Worm (Caenorhabditis elegans): ENCODE data around the gene F23B12.7.

Gene F23B12.7

ce11 chrV:14438099-14438739 is 11.3 kb upstream of the F23B12.7 start:
- TF ChIP-seq fkh-8 (tag; optimal IDR thresholded peaks at IDR 0.05) (no peak), ceh-90 (tag; optimal IDR thresholded peaks at IDR 0.05) (no peak), ztf-11 (tag; optimal IDR thresholded peaks at IDR 0.05) (peak in 1 of 2 experiments; percentile 43), elt-2 (tag; optimal IDR thresholded peaks at IDR 0.05) (no peak), nhr-90 (tag; optimal IDR thresholded peaks at IDR 0.05; ENCODE audit: poor library complexity) (no peak), tbx-2 (tag; optimal IDR thresholded peaks at IDR 0.05) (peak; percentile 38)

DNA sequence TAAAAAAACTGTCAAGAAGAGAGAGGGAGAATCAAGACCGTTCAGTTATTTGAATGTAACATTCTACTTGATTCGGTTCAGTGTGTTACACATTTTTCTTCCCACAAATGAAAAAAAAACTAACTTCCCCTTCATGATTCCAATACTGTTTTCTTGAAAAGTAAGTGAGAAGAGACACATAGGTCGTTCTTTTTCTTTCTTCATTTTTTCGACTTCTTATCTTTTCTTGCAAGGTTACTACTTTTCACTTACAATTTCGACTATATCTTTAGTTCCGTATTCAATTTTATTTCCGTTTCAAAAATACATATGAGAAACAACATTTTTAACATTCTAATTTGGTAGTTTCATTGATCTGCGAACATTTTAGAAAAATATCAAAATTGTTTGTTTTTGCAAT is 10.3 kb upstream of the F23B12.7 start:
- no peak for TF ChIP-seq nhr-12 (tag; optimal IDR thresholded peaks at IDR 0.05)
- peak in 1 of 6 experiments; percentile 8 for TF ChIP-seq elt-3 (tag; optimal IDR thresholded peaks at IDR 0.05)

DNA sequence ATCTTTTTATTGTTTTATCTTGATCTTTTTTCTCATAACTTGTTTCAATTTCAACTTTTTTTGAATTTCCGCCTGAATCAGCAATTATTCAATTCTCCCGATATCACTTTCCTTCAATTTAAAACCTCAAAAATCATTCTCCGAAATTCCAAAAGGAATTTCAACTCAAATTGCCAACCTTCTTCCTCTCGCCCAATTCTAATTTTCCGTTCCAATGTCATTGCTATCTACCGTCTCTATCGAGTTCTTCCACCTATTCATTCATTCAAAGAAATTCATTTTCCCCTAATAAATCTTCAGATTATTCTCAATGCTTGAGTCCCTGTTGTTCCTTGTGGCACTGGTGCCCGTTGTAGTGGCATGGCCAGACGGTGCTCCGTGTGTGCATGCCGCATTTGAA is 8.7 kb upstream of the F23B12.7 start, which contains the start of gene F23B12.4:
TSS of gene F23B12.4 (plus strand) at position 301 of the 400 bp plus-strand sequence.
- TF ChIP-seq ceh-8 (GFP tag; optimal IDR thresholded peaks at IDR 0.05) (no peak), efl-1 (optimal IDR thresholded peaks at IDR 0.05) (no peak), efl-1 (GFP tag; optimal IDR thresholded peaks at IDR 0.05 in 1 of 2) (peak in 1 of 2 experiments; percentile 36), lir-3 (tag; optimal IDR thresholded peaks at IDR 0.05; ENCODE audit: poor library complexity) (no peak)

ce11 chrV:14446453-14446852 is 3.0 kb upstream of the F23B12.7 start:
- no peak for TF ChIP-seq pag-3 (tag; optimal IDR thresholded peaks at IDR 0.05; ENCODE audit: borderline replicate concordance, insufficient read depth)
- no peak for TF ChIP-seq ztf-4 (tag; optimal IDR thresholded peaks at IDR 0.05)
- TF ChIP-seq nhr-237 (tag; optimal IDR thresholded peaks at IDR 0.05): no peak
- no peak for TF ChIP-seq ceh-82 (tag; optimal IDR thresholded peaks at IDR 0.05)
- no peak for TF ChIP-seq snu-23 (GFP tag; optimal IDR thresholded peaks at IDR 0.05)
- TF ChIP-seq unc-98 (GFP tag; IDR thresholded peaks at IDR 0.05): no peak
- no peak for TF ChIP-seq ceh-63 (GFP tag; optimal IDR thresholded peaks at IDR 0.05)
- TF ChIP-seq ceh-8 (GFP tag; optimal IDR thresholded peaks at IDR 0.05): no peak
- no peak for TF ChIP-seq mep-1 (tag; optimal IDR thresholded peaks at IDR 0.05)
- TF ChIP-seq sox-4 (tag; optimal IDR thresholded peaks at IDR 0.05): no peak
- no peak for TF ChIP-seq ceh-88 (GFP tag; IDR thresholded peaks at IDR 0.05)
- no peak for TF ChIP-seq aly-2 (tag; optimal IDR thresholded peaks at IDR 0.05)
- TF ChIP-seq mef-2 (tag; optimal IDR thresholded peaks at IDR 0.05): no peak
- TF ChIP-seq dsc-1 (tag; optimal IDR thresholded peaks at IDR 0.05): no peak
- TF ChIP-seq nhr-19 (GFP tag; conservative IDR thresholded peaks at IDR 0.05): no peak
- no peak for TF ChIP-seq Y116A8C.19 (tag; optimal IDR thresholded peaks at IDR 0.05; ENCODE audit: borderline replicate concordance)
- no peak for TF ChIP-seq lin-15B (tag; optimal IDR thresholded peaks at IDR 0.05)
- TF ChIP-seq pqm-1 (tag; optimal IDR thresholded peaks at IDR 0.05): no peak
- no peak for TF ChIP-seq lin-35 (GFP tag; optimal IDR thresholded peaks at IDR 0.05)
- no peak for TF ChIP-seq C16A3.4 (tag; optimal IDR thresholded peaks at IDR 0.05)

- TF ChIP-seq efl-1 (optimal IDR thresholded peaks at IDR 0.05) (peak; percentile 12 to 25), efl-1 (GFP tag; optimal IDR thresholded peaks at IDR 0.05 in 1 of 2) (peak; percentile 20 to 90), elt-3 (tag; optimal IDR thresholded peaks at IDR 0.05) (peak in 1 of 6 experiments; percentile 9), egl-27 (tag; optimal IDR thresholded peaks at IDR 0.05) (no peak), lsy-2 (tag; optimal IDR thresholded peaks at IDR 0.05) (peak in 1 of 2 experiments; percentile 27), nhr-71 (tag; optimal IDR thresholded peaks at IDR 0.05) (peak; percentile 29), ama-1 (optimal IDR thresholded peaks at IDR 0.05) (peak; percentile 31), lin-39 (tag; optimal IDR thresholded peaks at IDR 0.05) (no peak), nhr-47 (tag; optimal IDR thresholded peaks at IDR 0.05) (no peak), lin-35 (GFP tag; optimal IDR thresholded peaks at IDR 0.05) (peak in 1 of 2 experiments; percentile 29), pqm-1 (tag; optimal IDR thresholded peaks at IDR 0.05) (peak; percentile 13), sptf-1 (tag; optimal IDR thresholded peaks at IDR 0.05) (no peak), elt-2 (tag; optimal IDR thresholded peaks at IDR 0.05) (peak; percentile 70), dpl-1 (GFP tag; optimal IDR thresholded peaks at IDR 0.05) (peak in 2 of 3 experiments; percentile 4 to 32), aly-2 (tag; optimal IDR thresholded peaks at IDR 0.05) (no peak), snu-23 (GFP tag; optimal IDR thresholded peaks at IDR 0.05) (peak; percentile 18), C16A3.4 (tag; optimal IDR thresholded peaks at IDR 0.05) (no peak), mep-1 (tag; optimal IDR thresholded peaks at IDR 0.05) (no peak)
These were observed 2.2 kb upstream of the F23B12.7 start, which contains the start of the genes dlat-1 and fntb-1 for ce11 chrV:14447240-14447763. dlat-1 (minus strand) TSS chrV:14447290. fntb-1 (plus strand) TSS chrV:14447651.
